Worm (Caenorhabditis elegans) whole organism, mixed stage, embryonic: ENCODE data around the gene H05C05.1.

Experiments
- elt-1 ChIP-seq: sonication (generic microtip); optimal IDR thresholded peaks from 2 replicates; lab custom pipeline; 2017; ENCODE audit warnings: missing genetic modification characterization, mild to moderate bottlenecking, missing compliant biosample characterization, antibody characterized with exemption, moderate library complexity, borderline replicate concordance; ENCODE audit not compliant: insufficient read depth
- flh-1 ChIP-seq: fragments of 200-800 bp; sonication (Bioruptor generic); optimal IDR thresholded peaks from 2 replicates; lab custom pipeline; 2018; ENCODE audit warnings: mild to moderate bottlenecking, missing genetic modification characterization, moderate library complexity, missing compliant biosample characterization
- lsy-2 ChIP-seq: fragments of 150-350 bp; optimal IDR thresholded peaks from 2 replicates; lab custom pipeline; 2014; ENCODE audit warnings: missing biosample characterization, missing genetic modification characterization
- sptf-1 ChIP-seq: sonication (generic microtip); optimal IDR thresholded peaks from 2 replicates; lab custom pipeline; 2017; ENCODE audit warnings: mild to moderate bottlenecking, missing genetic modification characterization, moderate library complexity, missing compliant biosample characterization
- unc-39 ChIP-seq: fragments of 150-350 bp; optimal IDR thresholded peaks from 2 replicates; lab custom pipeline; 2014; ENCODE audit warnings: missing biosample characterization, missing genetic modification characterization
- unc-62 ChIP-seq: fragments of 150-350 bp; optimal IDR thresholded peaks from 2 replicates; lab custom pipeline; 2014; ENCODE audit warnings: missing biosample characterization, missing genetic modification reagents, missing genetic modification characterization

DNA sequence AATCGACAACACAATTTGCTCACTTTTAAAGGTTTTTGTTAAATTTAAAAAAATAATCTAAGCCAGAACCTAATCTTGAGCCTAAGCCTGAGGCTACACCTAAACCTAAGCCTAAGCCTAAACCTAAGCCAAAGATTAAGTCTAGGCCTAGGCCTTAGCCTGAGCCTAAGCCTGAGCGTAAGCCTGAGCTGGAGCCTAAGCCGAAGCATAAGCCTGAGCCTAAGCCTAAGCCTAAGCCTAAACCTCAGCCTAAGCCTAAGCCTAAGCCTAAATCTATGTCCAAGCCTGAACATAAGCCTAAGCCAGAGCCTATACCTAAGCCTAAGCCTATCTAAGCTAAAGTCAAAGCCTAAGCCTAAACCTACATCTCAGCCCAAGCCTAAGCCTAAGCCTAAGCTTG is 9.1 kb upstream of the H05C05.1 start:
- no peak for TF ChIP-seq lsy-2 (tag; lab: Kevin White, UChicago)
- no peak for TF ChIP-seq elt-1
- TF ChIP-seq unc-62 (GFP tag; lab: Kevin White, UChicago) = no peak
- no peak for TF ChIP-seq sptf-1 (tag; lab: Kevin White, UChicago)
- no peak for TF ChIP-seq flh-1 (GFP tag; lab: Kevin White, UChicago)
- TF ChIP-seq unc-39 (tag; lab: Kevin White, UChicago) = no peak
